Fruit fly (Drosophila melanogaster) whole organism, embryonic: ENCODE measurements around the gene NdufA3.

Experiments
- CG5953 ChIP-seq: fragments of 200-800 bp; sonication (Bioruptor generic); IDR thresholded peaks from 2 replicates; pipeline ENCODE4 v1.3.6; 2022; ENCODE audit warnings: missing biosample characterization, missing genetic modification characterization
- insv ChIP-seq, 2 experiments: fragments of 200-800 bp; sonication (Bioruptor generic); optimal IDR thresholded peaks; 3 replicates each; lab custom pipeline; 2016 to 2018; ENCODE audit warnings: missing biosample characterization in 2 of 2, missing genetic modification characterization in 2 of 2

dm6 chrX:9134241-9134849 is 25.5 kb downstream of the NdufA3 start:
- TF ChIP-seq CG5953 (no peak), insv (GFP tag; optimal IDR thresholded peaks at IDR 0.05; lab: Kevin White, UChicago) (no peak)
